Fruit fly (Drosophila melanogaster) whole organism, embryonic: Measurements from ENCODE around the gene CG7025.

Experiments used
- Ada2b ChIP-seq: fragments of 200-800 bp; sonication (Bioruptor generic); IDR thresholded peaks from 2 replicates; pipeline ENCODE4 v1.3.6; 2022; ENCODE audit warnings: missing biosample characterization, missing genetic modification characterization
- Awh ChIP-seq: fragments of 200-800 bp; sonication (Bioruptor generic); IDR thresholded peaks from 2 replicates; pipeline ENCODE4, ENCODE4 v1.3.6; 2022; ENCODE audit warnings: missing biosample characterization, missing genetic modification characterization
- Blimp-1 ChIP-seq: fragments of 200-800 bp; sonication (Bioruptor generic); optimal IDR thresholded peaks from 3 replicates; lab custom pipeline; 2018; ENCODE audit warnings: missing biosample characterization, missing genetic modification characterization, mild to moderate bottlenecking, moderate library complexity, missing genetic modification reagents
- Bteb2 ChIP-seq: fragments of 200-800 bp; sonication (Bioruptor generic); optimal IDR thresholded peaks from 2 replicates; lab custom pipeline; 2016; ENCODE audit warnings: missing biosample characterization, missing genetic modification characterization
- CG10979 ChIP-seq: fragments of 200-800 bp; sonication (Bioruptor generic); optimal IDR thresholded peaks from 2 replicates; lab custom pipeline; 2018; ENCODE audit warnings: missing biosample characterization, mild to moderate bottlenecking, missing genetic modification characterization, moderate library complexity
- CG1233 ChIP-seq: fragments of 200-800 bp; sonication (Bioruptor generic); optimal IDR thresholded peaks from 4 replicates; lab custom pipeline; 2018; ENCODE audit warnings: missing biosample characterization, mild to moderate bottlenecking, missing genetic modification characterization
- CG14710 ChIP-seq: fragments of 200-800 bp; sonication (Bioruptor generic); optimal IDR thresholded peaks from 3 replicates; lab custom pipeline; 2019; ENCODE audit warnings: missing biosample characterization, mild to moderate bottlenecking, missing genetic modification characterization, moderate library complexity
- CG15601 ChIP-seq: fragments of 200-800 bp; sonication (Bioruptor generic); optimal IDR thresholded peaks from 3 replicates; lab custom pipeline; 2019; ENCODE audit warnings: missing biosample characterization, mild to moderate bottlenecking, missing genetic modification characterization, moderate library complexity
- CG17568 ChIP-seq: fragments of 200-800 bp; sonication (Bioruptor generic); optimal IDR thresholded peaks from 2 replicates; lab custom pipeline; 2018; ENCODE audit warnings: missing biosample characterization, mild to moderate bottlenecking, missing genetic modification characterization, moderate library complexity
- CG2120 ChIP-seq: fragments of 200-800 bp; sonication (Bioruptor generic); optimal IDR thresholded peaks from 3 replicates; lab custom pipeline; 2016; ENCODE audit warnings: missing biosample characterization, missing genetic modification characterization
- CG30403 ChIP-seq: fragments of 200-800 bp; sonication (Bioruptor generic); optimal IDR thresholded peaks from 3 replicates; lab custom pipeline; 2016; ENCODE audit warnings: missing biosample characterization, missing genetic modification characterization
- CG4360 ChIP-seq: fragments of 200-800 bp; sonication (Bioruptor generic); IDR thresholded peaks from 2 replicates; pipeline ENCODE4 v1.3.6; 2022; ENCODE audit warnings: missing biosample characterization, missing genetic modification characterization
- CG4424 ChIP-seq: fragments of 200-800 bp; sonication (Bioruptor generic); optimal IDR thresholded peaks from 3 replicates; lab custom pipeline; 2016; ENCODE audit warnings: missing biosample characterization, missing genetic modification characterization
- CG4854 ChIP-seq: fragments of 200-800 bp; sonication (Bioruptor generic); optimal IDR thresholded peaks from 2 replicates; lab custom pipeline; 2016; ENCODE audit warnings: missing biosample characterization, missing genetic modification characterization, inconsistent platforms
- CG9727 ChIP-seq: fragments of 200-800 bp; sonication (Bioruptor generic); optimal IDR thresholded peaks from 3 replicates; lab custom pipeline; 2017; ENCODE audit warnings: missing biosample characterization, mild to moderate bottlenecking, missing genetic modification characterization
- CHES-1-like ChIP-seq: fragments of 200-800 bp; sonication (Bioruptor generic); optimal IDR thresholded peaks from 2 replicates; lab custom pipeline; 2016; ENCODE audit warnings: missing biosample characterization, missing genetic modification characterization
- Chrac-16 ChIP-seq: fragments of 200-800 bp; sonication (Bioruptor generic); optimal IDR thresholded peaks from 3 replicates; lab custom pipeline; 2016; ENCODE audit warnings: missing biosample characterization, missing genetic modification characterization
- D ChIP-seq, 2 experiments: fragments of 200-800 bp in 1 of 2; fragments of >200 bp in 1 of 2; sonication (Bioruptor generic) in 1 of 2; optimal IDR thresholded peaks; 2 replicates in 1 of 2; 3 replicates in 1 of 2; lab custom pipeline; 2017; ENCODE audit warnings: mild to moderate bottlenecking in 1 of 2, missing biosample characterization in 1 of 2, missing genetic modification characterization in 1 of 2, missing genetic modification reagents in 1 of 2
- D19B ChIP-seq: fragments of 200-800 bp; sonication (Bioruptor generic); optimal IDR thresholded peaks from 2 replicates; lab custom pipeline; 2017; ENCODE audit warnings: missing biosample characterization, mild to moderate bottlenecking, missing genetic modification characterization
- Dbx ChIP-seq: fragments of 200-800 bp; sonication (Bioruptor generic); IDR thresholded peaks from 3 replicates; pipeline ENCODE4 v1.3.6; 2022; ENCODE audit warnings: missing biosample characterization, missing genetic modification characterization
- Fer3 ChIP-seq: fragments of 200-800 bp; sonication (Bioruptor generic); optimal IDR thresholded peaks from 2 replicates; lab custom pipeline; 2018; ENCODE audit warnings: missing biosample characterization, mild to moderate bottlenecking, missing genetic modification characterization, moderate library complexity
- HLH3B ChIP-seq: fragments of 200-800 bp; sonication (Bioruptor generic); IDR thresholded peaks from 2 replicates; pipeline ENCODE4 v1.3.6; 2022; ENCODE audit warnings: missing biosample characterization, missing genetic modification characterization
- HmgZ ChIP-seq: fragments of 200-800 bp; sonication (Bioruptor generic); optimal IDR thresholded peaks from 2 replicates; lab custom pipeline; 2018; ENCODE audit warnings: missing biosample characterization, mild to moderate bottlenecking, missing genetic modification characterization
- Lim3 ChIP-seq: fragments of 200-800 bp; sonication (Bioruptor generic); IDR thresholded peaks from 2 replicates; pipeline ENCODE4 v1.3.6; 2022; ENCODE audit warnings: missing biosample characterization, missing genetic modification characterization
- Myb ChIP-seq: fragments of 200-800 bp; sonication (Bioruptor generic); optimal IDR thresholded peaks from 2 replicates; lab custom pipeline; 2016; ENCODE audit warnings: missing biosample characterization, missing genetic modification characterization
- Ravus ChIP-seq: fragments of 200-800 bp; sonication (Bioruptor generic); IDR thresholded peaks from 2 replicates; pipeline ENCODE4 v1.3.6; 2022; ENCODE audit warnings: missing biosample characterization, missing genetic modification characterization
- Rfx ChIP-seq: fragments of 200-800 bp; sonication (Bioruptor generic); IDR thresholded peaks from 2 replicates; pipeline ENCODE4 v1.3.6; 2022; ENCODE audit warnings: missing biosample characterization, missing genetic modification characterization
- Tbp ChIP-seq: fragments of >200 bp; optimal IDR thresholded peaks from 2 replicates; lab custom pipeline; 2018; ENCODE audit warnings: missing biosample characterization, missing genetic modification characterization
- Usf ChIP-seq: fragments of 200-800 bp; sonication (Bioruptor generic); optimal IDR thresholded peaks from 2 replicates; lab custom pipeline; 2017; ENCODE audit warnings: missing genotype, missing biosample characterization, missing genetic modification characterization
- abd-A ChIP-seq: fragments of 200-800 bp; sonication (Bioruptor generic); optimal IDR thresholded peaks from 3 replicates; lab custom pipeline; 2019; ENCODE audit warnings: missing biosample characterization, mild to moderate bottlenecking, missing genetic modification characterization, moderate library complexity
- ash1 ChIP-seq: fragments of 200-800 bp; sonication (Bioruptor generic); optimal IDR thresholded peaks from 2 replicates; lab custom pipeline; 2018; ENCODE audit warnings: missing biosample characterization, mild to moderate bottlenecking, missing genetic modification characterization
- bigmax ChIP-seq: fragments of 200-800 bp; sonication (Bioruptor generic); optimal IDR thresholded peaks from 2 replicates; lab custom pipeline; 2018; ENCODE audit warnings: missing biosample characterization, mild to moderate bottlenecking, missing genetic modification characterization
- bsh ChIP-seq, 2 experiments: fragments of 200-800 bp; sonication (Bioruptor generic); optimal IDR thresholded peaks; 2 replicates each; lab custom pipeline; 2017 to 2018; ENCODE audit warnings: mild to moderate bottlenecking in 2 of 2, missing biosample characterization in 2 of 2, missing genetic modification characterization in 2 of 2, moderate library complexity in 1 of 2
- chn ChIP-seq: fragments of 200-800 bp; sonication (Bioruptor generic); optimal IDR thresholded peaks from 2 replicates; lab custom pipeline; 2016; ENCODE audit warnings: missing biosample characterization, missing genetic modification characterization
- exex ChIP-seq: fragments of 200-800 bp; sonication (Bioruptor generic); optimal IDR thresholded peaks from 4 replicates; lab custom pipeline; 2018; ENCODE audit warnings: missing biosample characterization, mild to moderate bottlenecking, missing genetic modification characterization, moderate library complexity
- fd3F ChIP-seq: fragments of 200-800 bp; sonication (Bioruptor generic); optimal IDR thresholded peaks from 2 replicates; lab custom pipeline; 2018; ENCODE audit warnings: missing biosample characterization, mild to moderate bottlenecking, missing genetic modification characterization, moderate library complexity
- h ChIP-seq: fragments of >200 bp; optimal IDR thresholded peaks from 2 replicates; lab custom pipeline; 2017
- insv ChIP-seq, 2 experiments: fragments of 200-800 bp; sonication (Bioruptor generic); optimal IDR thresholded peaks; 3 replicates each; lab custom pipeline; 2016 to 2018; ENCODE audit warnings: missing biosample characterization in 2 of 2, missing genetic modification characterization in 2 of 2
- kah ChIP-seq: fragments of 200-800 bp; sonication (Bioruptor generic); optimal IDR thresholded peaks from 2 replicates; lab custom pipeline; 2018; ENCODE audit warnings: missing biosample characterization, mild to moderate bottlenecking, missing genetic modification characterization
- maf-S ChIP-seq: fragments of 200-800 bp; sonication (Bioruptor generic); optimal IDR thresholded peaks from 2 replicates; lab custom pipeline; 2016; ENCODE audit warnings: missing biosample characterization, missing genetic modification characterization
- mam ChIP-seq: fragments of 200-800 bp; sonication (Bioruptor generic); optimal IDR thresholded peaks from 3 replicates; lab custom pipeline; 2016; ENCODE audit warnings: missing biosample characterization, missing genetic modification characterization
- pita ChIP-seq: fragments of 200-800 bp; sonication (Bioruptor generic); optimal IDR thresholded peaks from 2 replicates; lab custom pipeline; 2017; ENCODE audit warnings: missing biosample characterization, mild to moderate bottlenecking, missing genetic modification characterization
- repo ChIP-seq: fragments of 200-800 bp; sonication (Bioruptor generic); optimal IDR thresholded peaks from 2 replicates; lab custom pipeline; 2016; ENCODE audit warnings: missing biosample characterization, missing genetic modification characterization
- sens ChIP-seq: fragments of 200-800 bp; sonication (Bioruptor generic); peaks from one replicate; lab custom pipeline; 2016; ENCODE audit warnings: missing biosample characterization, missing genetic modification characterization
- slbo ChIP-seq: fragments of 200-800 bp; sonication (Bioruptor generic); IDR thresholded peaks from 2 replicates; pipeline ENCODE4 v1.3.6; 2022; ENCODE audit warnings: missing biosample characterization, missing genetic modification characterization
- sr ChIP-seq: fragments of 200-800 bp; sonication (Bioruptor generic); IDR thresholded peaks from 3 replicates; pipeline ENCODE4 v1.3.6; 2022; ENCODE audit warnings: missing biosample characterization, missing genetic modification characterization
- z ChIP-seq: fragments of 200-800 bp; sonication (Bioruptor generic); IDR thresholded peaks from 3 replicates; pipeline ENCODE4 v1.3.6; 2022; ENCODE audit warnings: missing biosample characterization, missing genetic modification characterization
- zen ChIP-seq: fragments of 200-800 bp; sonication (Bioruptor generic); optimal IDR thresholded peaks from 3 replicates; lab custom pipeline; 2018; ENCODE audit warnings: missing biosample characterization, mild to moderate bottlenecking, missing genetic modification characterization, moderate library complexity
- zfh1 ChIP-seq: fragments of 200-800 bp; sonication (Bioruptor generic); IDR thresholded peaks from 3 replicates; pipeline ENCODE4 v1.3.6; 2022; ENCODE audit warnings: missing biosample characterization, missing genetic modification characterization

The CG7025 gene

dm6 chr2L:7702383-7703188 is 10.1 kb upstream of the CG7025 start, which contains the start of gene Tep3 (continued):
- TF ChIP-seq CG17568 = no peak
- TF ChIP-seq HLH3B = peak; percentile 19; the same call in 1 of the 2 replicates
- no peak for TF ChIP-seq zen (tag; lab: Kevin White, UChicago)
- TF ChIP-seq maf-S (GFP tag; lab: Kevin White, UChicago) = peak; percentile 10
- TF ChIP-seq z (GFP tag; lab: Robert Waterston, UW) = no peak
- TF ChIP-seq CG30403 (GFP tag; lab: Kevin White, UChicago) = peak; percentile 29
- TF ChIP-seq Bteb2 (GFP tag; lab: Kevin White, UChicago) = peak; percentile 15
- 0 out of 2 replicates have a peak, but pooled peaks have one; percentile 59 for TF ChIP-seq Rfx
- TF ChIP-seq CG14710 (tag; lab: Kevin White, UChicago) = no peak
- TF ChIP-seq CG10979 = no peak
- TF ChIP-seq Dbx (GFP tag; lab: Robert Waterston, UW) = peak; percentile 59; the same call in 2 of the 3 replicates
- TF ChIP-seq mam (GFP tag; lab: Kevin White, UChicago) = peak; percentile 56
- TF ChIP-seq Chrac-16 = no peak
- peak; percentile 24 for TF ChIP-seq chn (GFP tag; lab: Kevin White, UChicago)
- no peak for TF ChIP-seq exex
- peak; percentile 19 for TF ChIP-seq CG9727 (GFP tag; lab: Kevin White, UChicago)
- peak; percentile 27 for TF ChIP-seq fd3F (GFP tag; lab: Kevin White, UChicago)
- TF ChIP-seq ash1 = no peak
- TF ChIP-seq Lim3 (GFP tag; lab: Robert Waterston, UW) = no peak
- 0 out of 2 replicates have a peak, but pooled peaks have one; percentile 18 for TF ChIP-seq CG4360 (GFP tag; lab: Robert Waterston, UW)
- TF ChIP-seq h = no peak
- TF ChIP-seq CG4424 = peak; percentile 46
- peak; percentile 13 for TF ChIP-seq bigmax (GFP tag; lab: Kevin White, UChicago)
- TF ChIP-seq kah (GFP tag; lab: Kevin White, UChicago) = no peak
- TF ChIP-seq bsh (GFP tag; optimal IDR thresholded peaks at IDR 0.05; lab: Kevin White, UChicago) = no peak
- peak; percentile 32 for TF ChIP-seq CHES-1-like (GFP tag; lab: Kevin White, UChicago)
- peak; percentile 23 for TF ChIP-seq CG15601 (tag; lab: Kevin White, UChicago)
- no peak for TF ChIP-seq Ravus
- TF ChIP-seq HmgZ (tag; lab: Kevin White, UChicago) = peak; percentile 10
- TF ChIP-seq CG1233 (GFP tag; lab: Kevin White, UChicago) = no peak
- peak; percentile 71 for TF ChIP-seq sr (GFP tag; lab: Robert Waterston, UW)
- peak; percentile 33 for TF ChIP-seq Fer3 (tag; lab: Kevin White, UChicago)
- TF ChIP-seq slbo (GFP tag; lab: Robert Waterston, UW) = peak; percentile 43; the same call in 1 of the 2 replicates
- TF ChIP-seq D (optimal IDR thresholded peaks at IDR 0.05; lab: Kevin White, UChicago) = no peak
- no peak for TF ChIP-seq D (GFP tag; optimal IDR thresholded peaks at IDR 0.05; lab: Kevin White, UChicago)
- TF ChIP-seq abd-A (tag; lab: Kevin White, UChicago) = no peak
- TF ChIP-seq Ada2b (GFP tag; lab: Robert Waterston, UW) = peak; percentile 23; the same call in 1 of the 2 replicates
- peak; percentile 27 for TF ChIP-seq Blimp-1 (GFP tag; lab: Kevin White, UChicago)
- TF ChIP-seq Tbp (GFP tag; lab: Kevin White, UChicago) = no peak
- TF ChIP-seq Myb (GFP tag; lab: Kevin White, UChicago) = peak; percentile 53
- peak; percentile 74 for TF ChIP-seq CG2120 (GFP tag; lab: Kevin White, UChicago)
- TF ChIP-seq Usf (GFP tag; lab: Kevin White, UChicago) = no peak
- peak; percentile 80 for TF ChIP-seq sens (GFP tag; lab: Kevin White, UChicago)
- 0 out of 2 replicates have a peak, but pooled peaks have one; percentile 29 for TF ChIP-seq Awh (GFP tag; lab: Robert Waterston, UW)
- peak; percentile 19 for TF ChIP-seq CG4854 (GFP tag; lab: Kevin White, UChicago)
- no peak for TF ChIP-seq repo
- TF ChIP-seq zfh1 = no peak
- peak; percentile 32 for TF ChIP-seq pita
- no peak for TF ChIP-seq D19B (GFP tag; lab: Kevin White, UChicago)
- TF ChIP-seq insv (GFP tag; optimal IDR thresholded peaks at IDR 0.05; lab: Kevin White, UChicago) = no peak
